Fruit fly (Drosophila melanogaster) whole organism: Measurements from ENCODE around the gene Alp11.

Experiments
- CG8478 ChIP-seq: fragments of >200 bp; optimal IDR thresholded peaks from 2 replicates; lab custom pipeline; 2018; ENCODE audit warnings: inconsistent platforms
- Dll ChIP-seq: fragments of >200 bp; optimal IDR thresholded peaks from 2 replicates; lab custom pipeline; 2017
- EcR ChIP-seq, 2 experiments: fragments of >200 bp; optimal IDR thresholded peaks; 2 replicates each; lab custom pipeline; 2017; ENCODE audit warnings: missing biosample characterization in 2 of 2, missing genetic modification characterization in 2 of 2, missing genetic modification reagents in 2 of 2
- pan ChIP-seq: fragments of >200 bp; optimal IDR thresholded peaks from 2 replicates; lab custom pipeline; 2017
- psq ChIP-seq: fragments of >200 bp; optimal IDR thresholded peaks from 2 replicates; lab custom pipeline; 2017
- usp ChIP-seq: fragments of >200 bp; optimal IDR thresholded peaks from 2 replicates; lab custom pipeline; 2017; ENCODE audit warnings: missing biosample characterization, missing genetic modification characterization, mixed read lengths

Alp11 gene

DNA sequence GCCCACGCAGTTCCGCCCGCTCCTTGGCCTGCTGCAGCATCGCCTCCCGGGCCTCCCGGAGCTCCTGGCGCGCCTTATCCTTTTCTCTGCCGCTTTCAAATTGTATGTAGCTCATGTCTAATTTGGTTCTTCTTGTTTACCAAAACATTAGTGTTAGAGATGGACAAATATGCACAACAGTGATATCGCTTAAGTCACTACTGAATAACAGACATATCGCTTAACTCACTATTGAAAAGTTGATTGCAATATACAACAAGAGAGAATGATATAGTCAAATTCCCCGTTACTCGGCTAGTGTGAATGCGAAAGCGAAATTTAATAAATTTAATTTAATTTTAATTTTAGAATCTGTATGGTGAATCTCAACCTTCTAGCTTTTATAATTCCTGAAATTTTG, 13.1 kb upstream of the Alp11 start, which contains the start of gene CG9213:
Gene CG9213 (minus strand): TSS at position 152 of the 400 bp plus-strand sequence.
- TF ChIP-seq usp (GFP tag; lab: Kevin White, UChicago): no peak
- TF ChIP-seq psq: no peak
- no peak for TF ChIP-seq pan
- no peak for TF ChIP-seq CG8478 (lab: Kevin White, UChicago)
- TF ChIP-seq Dll (lab: Kevin White, UChicago): no peak
- no peak for TF ChIP-seq EcR (GFP tag; optimal IDR thresholded peaks at IDR 0.05; lab: Kevin White, UChicago)

dm6 chrX:15575557-15575956, 12.0 kb upstream of the Alp11 start, which contains the start of gene CG42299:
Gene CG42299 (minus strand): TSS chrX:15575683.
- TF ChIP-seq CG8478 (lab: Kevin White, UChicago) (no peak), usp (GFP tag; lab: Kevin White, UChicago) (no peak), Dll (lab: Kevin White, UChicago) (no peak), pan (no peak), psq (no peak), EcR (GFP tag; optimal IDR thresholded peaks at IDR 0.05; lab: Kevin White, UChicago) (no peak)

DNA sequence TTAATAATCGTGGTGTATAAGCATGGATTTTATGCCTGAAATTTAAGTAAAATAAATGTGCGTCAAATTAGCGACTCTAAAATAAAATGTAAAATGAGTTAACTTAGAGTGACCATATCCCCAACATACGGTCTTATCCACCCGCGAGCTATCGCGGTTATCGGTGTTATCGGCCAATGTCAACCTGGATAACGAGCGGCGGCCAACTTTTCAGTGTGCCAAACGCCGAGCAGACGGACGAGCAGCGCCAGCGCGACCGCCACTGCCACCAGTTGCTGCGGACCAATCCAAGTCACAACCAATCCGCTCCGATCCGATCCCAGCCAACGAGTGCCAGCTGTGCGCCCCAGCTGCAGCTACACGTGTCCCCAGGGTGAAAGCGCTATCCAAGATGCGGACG, 9.5 kb upstream of the Alp11 start, which contains the start of the genes cerv and CG7872:
Gene cerv (minus strand): TSS at position 129 of the 400 bp plus-strand sequence.
Gene CG7872 (plus strand): TSS at position 163 of the 400 bp plus-strand sequence.
- TF ChIP-seq pan (no peak), psq (no peak), EcR (GFP tag; optimal IDR thresholded peaks at IDR 0.05; lab: Kevin White, UChicago) (no peak), Dll (lab: Kevin White, UChicago) (no peak), usp (GFP tag; lab: Kevin White, UChicago) (no peak), CG8478 (lab: Kevin White, UChicago) (no peak)

DNA sequence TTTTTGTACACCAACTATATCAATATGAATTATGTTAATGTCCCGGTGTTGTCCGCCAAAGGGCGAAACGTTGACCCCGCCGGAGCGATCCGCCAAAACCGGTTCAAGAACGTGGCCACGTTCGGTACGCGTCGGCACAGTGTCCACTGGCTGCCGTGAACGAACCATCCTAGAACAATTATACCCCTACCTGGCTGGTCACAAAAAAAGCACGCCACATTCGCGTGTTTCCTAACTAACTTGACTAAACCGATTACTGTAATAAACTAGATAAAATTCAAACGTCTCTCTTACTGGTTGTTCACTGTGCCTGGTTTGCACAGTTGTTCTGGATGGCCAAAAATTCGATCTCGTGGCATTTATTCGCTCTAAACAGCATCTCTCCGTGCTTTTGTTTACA, 8.0 kb upstream of the Alp11 start:
- TF ChIP-seq Dll (lab: Kevin White, UChicago) (no peak), usp (GFP tag; lab: Kevin White, UChicago) (no peak), psq (no peak), EcR (GFP tag; optimal IDR thresholded peaks at IDR 0.05; lab: Kevin White, UChicago) (no peak), CG8478 (lab: Kevin White, UChicago) (no peak), pan (no peak)

dm6 chrX:15582853-15583252, 4.7 kb upstream of the Alp11 start, which contains the start of the genes CG9215 and CG8097:
Gene CG9215 (minus strand): TSS chrX:15582874.
Gene CG8097 (plus strand): TSS chrX:15583159.
- TF ChIP-seq Dll (lab: Kevin White, UChicago) (no peak), pan (no peak), psq (no peak), EcR (GFP tag; optimal IDR thresholded peaks at IDR 0.05; lab: Kevin White, UChicago) (no peak), CG8478 (lab: Kevin White, UChicago) (no peak), usp (GFP tag; lab: Kevin White, UChicago) (no peak)

dm6 chrX:15583842-15584441, 3.6 kb upstream of the Alp11 start:
- TF ChIP-seq usp (GFP tag; lab: Kevin White, UChicago) (no peak), CG8478 (lab: Kevin White, UChicago) (no peak), psq (no peak)

- TF ChIP-seq CG8478 (lab: Kevin White, UChicago) (no peak), usp (GFP tag; lab: Kevin White, UChicago) (no peak), psq (no peak), EcR (GFP tag; optimal IDR thresholded peaks at IDR 0.05; lab: Kevin White, UChicago) (no peak), pan (no peak), Dll (lab: Kevin White, UChicago) (no peak)
Observed at dm6 chrX:15591721-15592491, 4.4 kb downstream of the Alp11 start.

- TF ChIP-seq pan (no peak), EcR (GFP tag; optimal IDR thresholded peaks at IDR 0.05; lab: Kevin White, UChicago) (no peak), Dll (lab: Kevin White, UChicago) (peak; percentile 31)
Observed at dm6 chrX:15592822-15593476, 5.4 kb downstream of the Alp11 start.

DNA sequence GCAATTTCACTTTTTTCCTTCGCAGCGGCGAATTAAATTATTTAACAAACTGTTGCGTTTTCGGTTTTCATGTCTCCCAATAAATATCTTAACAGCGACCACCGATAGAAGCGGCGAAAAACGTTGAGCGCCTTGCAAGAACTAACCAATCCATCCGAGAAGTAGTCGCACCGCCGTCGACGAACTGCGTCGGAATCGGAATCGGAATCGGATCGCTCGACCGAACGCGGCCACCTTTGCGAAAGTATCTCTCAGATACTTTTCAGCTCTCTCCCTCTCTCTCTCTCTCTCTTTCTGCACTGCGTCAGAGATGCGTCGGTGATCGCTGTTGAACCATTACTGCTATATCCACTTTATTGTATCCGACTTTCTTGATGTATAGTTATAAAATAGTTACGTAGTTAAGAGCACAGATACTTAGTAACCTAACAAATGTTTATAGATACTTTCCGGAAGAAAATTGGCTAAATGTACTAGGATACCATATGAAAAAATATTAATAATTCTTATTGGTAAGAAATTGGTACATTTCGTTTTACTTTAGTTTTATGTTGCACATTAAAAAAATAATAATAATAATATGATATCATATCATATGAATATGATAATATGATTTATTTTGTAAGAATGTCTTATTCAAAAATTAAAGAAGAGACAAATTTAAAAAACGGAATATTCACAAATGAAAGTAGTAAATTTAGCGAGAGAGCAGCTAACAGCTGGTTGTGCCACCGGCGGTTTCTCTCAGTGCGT, 6.1 kb downstream of the Alp11 start, which contains the start of gene Chsy:
Gene Chsy (minus strand): TSS at position 58 of the 753 bp plus-strand sequence.
- TF ChIP-seq psq (no peak), pan (no peak), Dll (lab: Kevin White, UChicago) (no peak), EcR (GFP tag; optimal IDR thresholded peaks at IDR 0.05; lab: Kevin White, UChicago) (no peak), usp (GFP tag; lab: Kevin White, UChicago) (no peak), CG8478 (lab: Kevin White, UChicago) (no peak)

DNA sequence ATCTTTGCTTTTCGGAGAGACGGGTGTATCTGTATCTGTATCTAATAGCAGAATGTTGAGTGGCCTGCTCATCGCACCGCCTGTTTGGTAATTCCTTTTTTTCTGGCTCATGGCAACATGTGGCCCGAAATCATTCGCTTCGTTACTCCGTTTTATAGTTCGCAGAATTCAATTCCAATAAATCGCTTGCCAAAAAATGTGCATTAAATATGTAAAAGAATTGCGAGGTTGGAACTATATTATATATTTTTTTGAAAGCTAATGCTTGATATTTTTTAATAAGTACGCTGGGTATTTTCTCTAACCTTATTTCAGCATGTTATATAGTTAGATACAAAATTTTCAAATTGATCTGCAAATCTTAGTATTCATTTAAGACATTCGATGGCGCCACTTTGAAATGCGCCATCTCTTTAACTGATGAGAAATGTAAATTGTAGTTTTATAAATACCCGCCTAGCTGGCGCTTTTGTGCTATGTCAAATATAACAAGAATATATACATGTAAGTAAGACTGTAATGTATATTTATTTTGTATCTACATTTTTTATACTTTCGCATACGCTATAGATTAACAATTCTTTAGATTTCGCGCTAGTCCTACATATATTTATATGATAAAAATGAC, 6.8 kb downstream of the Alp11 start:
- TF ChIP-seq EcR (GFP tag; optimal IDR thresholded peaks at IDR 0.05; lab: Kevin White, UChicago) (no peak), pan (no peak), Dll (lab: Kevin White, UChicago) (no peak), usp (GFP tag; lab: Kevin White, UChicago) (no peak), CG8478 (lab: Kevin White, UChicago) (no peak), psq (no peak)

- TF ChIP-seq CG8478 (lab: Kevin White, UChicago) (no peak), usp (GFP tag; lab: Kevin White, UChicago) (no peak), Dll (lab: Kevin White, UChicago) (no peak), EcR (GFP tag; optimal IDR thresholded peaks at IDR 0.05; lab: Kevin White, UChicago) (no peak), pan (no peak), psq (no peak)
Observed at dm6 chrX:15599697-15600096, 12.2 kb downstream of the Alp11 start.
